Worm (Caenorhabditis elegans): ENCODE measurements around the gene T24C4.10.

The T24C4.10 gene

ce11 chrIII:856908-857307 lies 34.1 kb downstream of the T24C4.10 start:
- no peak for TF ChIP-seq cog-1 (tag; optimal IDR thresholded peaks at IDR 0.05)
- no peak for TF ChIP-seq ztf-23 (GFP tag; IDR thresholded peaks at IDR 0.05)
- TF ChIP-seq ref-1 (GFP tag; conservative IDR thresholded peaks at IDR 0.05): no peak
- no peak for TF ChIP-seq T22C8.4 (GFP tag; IDR thresholded peaks at IDR 0.05)
- TF ChIP-seq med-1 (GFP tag; optimal IDR thresholded peaks at IDR 0.05; ENCODE audit: insufficient read depth): no peak
- no peak for TF ChIP-seq tab-1 (GFP tag; IDR thresholded peaks at IDR 0.05)
- TF ChIP-seq flt-1 (GFP tag; IDR thresholded peaks at IDR 0.05): no peak
- TF ChIP-seq ztf-29 (GFP tag; IDR thresholded peaks at IDR 0.05): no peak
- TF ChIP-seq klf-2 (GFP tag; conservative IDR thresholded peaks at IDR 0.05): no peak

DNA sequence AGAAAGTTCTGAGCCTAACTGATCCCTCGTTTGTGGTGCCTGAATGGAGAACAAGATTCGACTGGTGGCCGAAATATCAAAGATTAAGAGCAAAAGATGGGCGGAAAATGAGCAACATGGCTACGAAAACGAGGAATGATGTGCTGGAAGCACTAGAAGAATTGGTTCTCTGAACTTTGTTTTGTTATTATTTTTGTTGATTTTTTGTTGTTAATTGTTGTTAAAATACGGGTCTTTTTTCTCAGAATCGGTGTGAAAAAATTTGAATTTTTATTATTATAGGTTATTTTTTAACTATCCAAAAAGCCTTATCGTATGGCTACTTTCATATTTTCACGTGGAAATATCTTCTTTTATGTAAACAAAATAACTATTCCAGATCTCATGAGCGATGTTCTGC lies 34.8 kb downstream of the T24C4.10 start, which contains the start of gene K02F3.12:
Gene K02F3.12 (plus strand): TSS at position 301 of the 400 bp plus-strand sequence.
- no peak for TF ChIP-seq cog-1 (tag; optimal IDR thresholded peaks at IDR 0.05)

DNA sequence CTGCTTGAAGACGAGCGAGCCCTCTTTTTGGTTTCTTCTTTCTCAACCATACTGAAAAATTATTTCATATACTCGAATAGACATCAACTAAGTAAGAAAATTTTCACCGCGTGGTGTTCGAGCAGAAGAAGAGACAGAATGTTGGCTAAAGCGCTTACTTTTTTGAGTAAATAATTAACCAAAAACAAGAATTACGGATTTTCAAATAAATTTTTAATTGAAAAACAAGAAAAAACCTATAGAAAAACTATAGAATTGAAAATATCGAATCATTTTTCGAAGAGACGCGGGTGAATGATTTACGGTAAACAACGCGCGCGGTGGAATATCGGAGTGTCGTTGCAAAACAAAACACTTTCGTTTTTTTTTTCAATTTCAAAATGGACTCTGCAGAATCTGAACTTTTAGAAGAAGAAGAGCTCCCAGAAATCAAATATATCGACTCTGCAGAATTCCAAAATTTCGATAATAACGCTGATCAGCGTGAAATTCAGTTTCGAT lies 37.1 kb downstream of the T24C4.10 start, which contains the start of the genes rnp-5 and tag-51:
Gene rnp-5 (minus strand): TSS at position 51 of the 501 bp plus-strand sequence.
Gene tag-51 (plus strand): TSS at position 363 of the 501 bp plus-strand sequence.
- TF ChIP-seq cog-1 (tag; optimal IDR thresholded peaks at IDR 0.05) (no peak), tab-1 (GFP tag; IDR thresholded peaks at IDR 0.05) (no peak), med-1 (GFP tag; optimal IDR thresholded peaks at IDR 0.05; ENCODE audit: insufficient read depth) (no peak), ztf-29 (GFP tag; IDR thresholded peaks at IDR 0.05) (no peak), flt-1 (GFP tag; IDR thresholded peaks at IDR 0.05) (no peak), ztf-23 (GFP tag; IDR thresholded peaks at IDR 0.05) (no peak), ref-1 (GFP tag; conservative IDR thresholded peaks at IDR 0.05) (no peak), klf-2 (GFP tag; conservative IDR thresholded peaks at IDR 0.05) (no peak), T22C8.4 (GFP tag; IDR thresholded peaks at IDR 0.05) (no peak)

DNA sequence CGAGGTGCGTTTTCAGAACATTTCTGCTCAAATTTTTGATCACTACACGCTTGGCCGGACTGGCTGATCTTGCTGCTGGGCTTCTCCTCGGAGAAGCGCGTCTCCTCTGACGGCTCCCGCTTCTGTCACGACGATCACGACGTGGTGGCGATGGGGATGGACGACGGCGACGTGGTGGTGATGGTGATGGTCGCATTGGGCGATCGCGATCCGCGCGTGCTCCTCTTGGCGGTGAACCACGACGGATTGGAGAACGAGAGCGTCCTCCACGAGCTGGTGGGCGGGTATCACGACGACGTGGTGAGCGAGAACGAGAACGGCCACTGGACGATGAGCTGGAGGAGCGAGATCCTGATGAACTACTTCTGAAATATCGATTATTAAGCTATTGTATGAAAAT lies 37.6 kb downstream of the T24C4.10 start:
- TF ChIP-seq ztf-23 (GFP tag; IDR thresholded peaks at IDR 0.05): no peak
- no peak for TF ChIP-seq cog-1 (tag; optimal IDR thresholded peaks at IDR 0.05)
- no peak for TF ChIP-seq flt-1 (GFP tag; IDR thresholded peaks at IDR 0.05)
- TF ChIP-seq ref-1 (GFP tag; conservative IDR thresholded peaks at IDR 0.05): no peak
- no peak for TF ChIP-seq med-1 (GFP tag; optimal IDR thresholded peaks at IDR 0.05; ENCODE audit: insufficient read depth)
- TF ChIP-seq ztf-29 (GFP tag; IDR thresholded peaks at IDR 0.05): no peak
- TF ChIP-seq klf-2 (GFP tag; conservative IDR thresholded peaks at IDR 0.05): no peak
- TF ChIP-seq tab-1 (GFP tag; IDR thresholded peaks at IDR 0.05): no peak
- no peak for TF ChIP-seq T22C8.4 (GFP tag; IDR thresholded peaks at IDR 0.05)

DNA sequence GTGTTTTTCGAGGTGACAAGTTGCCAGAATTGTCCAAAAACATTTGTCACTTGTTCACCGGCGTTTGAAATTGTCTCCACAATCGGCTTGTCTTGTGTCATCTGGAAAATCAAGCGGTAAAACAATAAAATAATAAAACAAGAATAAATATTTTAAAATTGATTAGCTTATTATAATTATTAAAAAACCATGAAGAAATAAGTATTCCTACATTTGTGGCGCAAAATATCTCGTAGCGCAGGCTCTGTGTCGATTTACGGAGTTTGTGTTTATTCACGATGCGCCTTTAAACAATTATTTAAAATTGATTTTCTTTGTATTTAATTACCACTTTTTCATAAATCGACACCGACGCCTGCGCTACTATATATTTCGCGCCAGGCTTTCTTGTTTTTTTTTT lies 38.7 kb downstream of the T24C4.10 start, which contains the start of gene moma-1:
Gene moma-1 (minus strand): TSS at position 101 of the 400 bp plus-strand sequence.
- no peak for TF ChIP-seq T22C8.4 (GFP tag; IDR thresholded peaks at IDR 0.05)
- TF ChIP-seq ref-1 (GFP tag; conservative IDR thresholded peaks at IDR 0.05): no peak
- no peak for TF ChIP-seq med-1 (GFP tag; optimal IDR thresholded peaks at IDR 0.05; ENCODE audit: insufficient read depth)
- TF ChIP-seq ztf-29 (GFP tag; IDR thresholded peaks at IDR 0.05): no peak
- no peak for TF ChIP-seq cog-1 (tag; optimal IDR thresholded peaks at IDR 0.05)
- no peak for TF ChIP-seq klf-2 (GFP tag; conservative IDR thresholded peaks at IDR 0.05)
- no peak for TF ChIP-seq ztf-23 (GFP tag; IDR thresholded peaks at IDR 0.05)
- TF ChIP-seq tab-1 (GFP tag; IDR thresholded peaks at IDR 0.05): no peak
- TF ChIP-seq flt-1 (GFP tag; IDR thresholded peaks at IDR 0.05): no peak

ce11 chrIII:845485-845884 lies 45.6 kb downstream of the T24C4.10 start, which contains the start of gene K02F3.2:
Gene K02F3.2, plus strand, starts transcription at chrIII:845841.
- TF ChIP-seq ztf-29 (GFP tag; IDR thresholded peaks at IDR 0.05) (no peak), T22C8.4 (GFP tag; IDR thresholded peaks at IDR 0.05) (no peak), flt-1 (GFP tag; IDR thresholded peaks at IDR 0.05) (no peak), med-1 (GFP tag; optimal IDR thresholded peaks at IDR 0.05; ENCODE audit: insufficient read depth) (no peak), tab-1 (GFP tag; IDR thresholded peaks at IDR 0.05) (no peak)

ce11 chrIII:844577-844976 lies 46.5 kb downstream of the T24C4.10 start:
- TF ChIP-seq T22C8.4 (GFP tag; IDR thresholded peaks at IDR 0.05) (no peak), tab-1 (GFP tag; IDR thresholded peaks at IDR 0.05) (no peak), cog-1 (tag; optimal IDR thresholded peaks at IDR 0.05) (no peak), ztf-23 (GFP tag; IDR thresholded peaks at IDR 0.05) (no peak), flt-1 (GFP tag; IDR thresholded peaks at IDR 0.05) (no peak), med-1 (GFP tag; optimal IDR thresholded peaks at IDR 0.05; ENCODE audit: insufficient read depth) (no peak), ref-1 (GFP tag; conservative IDR thresholded peaks at IDR 0.05) (no peak), ztf-29 (GFP tag; IDR thresholded peaks at IDR 0.05) (no peak), klf-2 (GFP tag; conservative IDR thresholded peaks at IDR 0.05) (no peak)

DNA sequence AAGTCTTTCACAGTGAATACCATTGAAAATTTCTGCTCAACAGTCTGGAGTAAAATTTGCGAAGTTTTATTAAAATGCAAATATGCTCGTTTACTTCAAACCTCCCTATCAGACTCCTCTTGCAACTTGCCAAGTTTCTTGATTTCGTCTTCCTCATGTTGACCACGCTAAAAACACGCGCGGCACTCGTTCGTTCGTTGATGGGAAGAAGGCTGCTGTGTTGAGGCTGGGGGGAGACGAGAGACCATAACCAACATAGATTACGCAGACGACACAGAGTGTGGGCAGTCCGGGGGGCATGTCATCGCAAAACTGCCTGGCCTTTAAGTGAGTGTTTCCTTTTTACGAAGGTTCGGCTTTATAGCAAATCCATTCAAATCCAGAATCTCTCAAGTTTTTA lies 47.0 kb downstream of the T24C4.10 start:
- no peak for TF ChIP-seq ref-1 (GFP tag; conservative IDR thresholded peaks at IDR 0.05)
- TF ChIP-seq ztf-29 (GFP tag; IDR thresholded peaks at IDR 0.05): no peak
- TF ChIP-seq cog-1 (tag; optimal IDR thresholded peaks at IDR 0.05): no peak
- no peak for TF ChIP-seq tab-1 (GFP tag; IDR thresholded peaks at IDR 0.05)
- no peak for TF ChIP-seq med-1 (GFP tag; optimal IDR thresholded peaks at IDR 0.05; ENCODE audit: insufficient read depth)

DNA sequence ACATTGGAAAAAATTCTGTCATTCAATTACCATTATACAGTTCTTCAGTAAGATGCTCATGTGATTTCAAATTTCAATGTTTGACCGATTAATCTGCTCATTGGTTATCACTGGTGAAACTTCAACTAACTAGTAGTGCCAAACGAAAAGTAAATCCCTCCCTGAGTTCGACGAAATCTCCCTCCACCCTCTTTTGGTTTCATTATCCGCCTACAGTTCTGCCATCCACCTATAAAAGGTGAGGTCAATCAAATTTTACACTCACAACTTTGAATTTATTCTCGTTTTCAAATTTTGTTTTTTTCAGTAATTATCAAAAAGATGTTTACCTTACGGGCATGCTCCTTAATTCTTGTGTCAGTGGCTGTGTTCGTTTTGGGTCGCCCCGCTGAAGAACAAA lies 48.4 kb downstream of the T24C4.10 start, which contains the start of gene far-8:
Gene far-8 (plus strand): TSS at position 301 of the 400 bp plus-strand sequence.
- TF ChIP-seq flt-1 (GFP tag; IDR thresholded peaks at IDR 0.05): no peak
- TF ChIP-seq ztf-29 (GFP tag; IDR thresholded peaks at IDR 0.05): no peak
- no peak for TF ChIP-seq ref-1 (GFP tag; conservative IDR thresholded peaks at IDR 0.05)
- no peak for TF ChIP-seq ztf-23 (GFP tag; IDR thresholded peaks at IDR 0.05)
- no peak for TF ChIP-seq med-1 (GFP tag; optimal IDR thresholded peaks at IDR 0.05; ENCODE audit: insufficient read depth)
- TF ChIP-seq cog-1 (tag; optimal IDR thresholded peaks at IDR 0.05): no peak
- TF ChIP-seq tab-1 (GFP tag; IDR thresholded peaks at IDR 0.05): no peak
- no peak for TF ChIP-seq klf-2 (GFP tag; conservative IDR thresholded peaks at IDR 0.05)
- no peak for TF ChIP-seq T22C8.4 (GFP tag; IDR thresholded peaks at IDR 0.05)

DNA sequence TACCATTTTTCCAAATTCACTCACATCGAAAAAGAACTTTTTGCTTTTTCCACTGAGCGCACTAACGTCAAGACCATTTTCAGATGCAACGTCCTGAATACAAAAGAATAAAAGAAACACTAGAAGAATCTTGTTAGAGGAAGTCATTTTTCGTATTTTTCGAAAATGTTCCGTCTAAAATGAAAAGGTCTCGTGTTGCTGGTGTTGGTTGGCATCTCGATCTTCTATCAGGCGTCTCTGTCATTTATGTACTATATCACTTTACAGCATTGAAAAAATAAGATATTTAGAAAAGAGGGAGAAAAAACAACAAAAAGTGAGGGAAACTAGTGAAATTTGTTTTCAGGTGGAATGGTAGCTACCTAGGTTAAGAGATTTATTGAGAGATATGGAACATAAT lies 49.9 kb downstream of the T24C4.10 start, which contains the start of gene K02F3.9:
Gene K02F3.9 (minus strand): TSS at position 190 of the 400 bp plus-strand sequence.
- TF ChIP-seq klf-2 (GFP tag; conservative IDR thresholded peaks at IDR 0.05) (no peak), ztf-23 (GFP tag; IDR thresholded peaks at IDR 0.05) (no peak), ztf-29 (GFP tag; IDR thresholded peaks at IDR 0.05) (no peak), ref-1 (GFP tag; conservative IDR thresholded peaks at IDR 0.05) (no peak), cog-1 (tag; optimal IDR thresholded peaks at IDR 0.05) (no peak), med-1 (GFP tag; optimal IDR thresholded peaks at IDR 0.05; ENCODE audit: insufficient read depth) (no peak), flt-1 (GFP tag; IDR thresholded peaks at IDR 0.05) (no peak), T22C8.4 (GFP tag; IDR thresholded peaks at IDR 0.05) (no peak), tab-1 (GFP tag; IDR thresholded peaks at IDR 0.05) (no peak)

Measured in whole organism, midembryonic.